Fruit fly (Drosophila melanogaster) whole organism, embryonic: ENCODE measurements around the gene CG16953.

Source experiments
- Atf-2 ChIP-seq: fragments of 200-800 bp; sonication (Bioruptor generic); optimal IDR thresholded peaks from 2 replicates; lab custom pipeline; 2016; ENCODE audit warnings: missing biosample characterization, missing genetic modification characterization
- CG10431 ChIP-seq: fragments of 200-800 bp; sonication (Bioruptor generic); optimal IDR thresholded peaks from 3 replicates; lab custom pipeline; 2018; ENCODE audit warnings: missing biosample characterization, mild to moderate bottlenecking, missing genetic modification characterization
- CG10462 ChIP-seq: fragments of 200-800 bp; sonication (Bioruptor generic); optimal IDR thresholded peaks from 2 replicates; lab custom pipeline; 2016; ENCODE audit warnings: missing biosample characterization, missing genetic modification characterization
- CG10979 ChIP-seq: fragments of 200-800 bp; sonication (Bioruptor generic); optimal IDR thresholded peaks from 2 replicates; lab custom pipeline; 2018; ENCODE audit warnings: missing biosample characterization, mild to moderate bottlenecking, missing genetic modification characterization, moderate library complexity
- CG12071 ChIP-seq: fragments of 200-800 bp; sonication (Bioruptor generic); optimal IDR thresholded peaks from 3 replicates; lab custom pipeline; 2018; ENCODE audit warnings: missing biosample characterization, mild to moderate bottlenecking, missing genetic modification characterization
- CG12219 ChIP-seq: fragments of 200-800 bp; sonication (Bioruptor generic); optimal IDR thresholded peaks from 3 replicates; lab custom pipeline; 2018; ENCODE audit warnings: missing biosample characterization, mild to moderate bottlenecking, missing genetic modification characterization
- CG14860 ChIP-seq: fragments of 200-800 bp; sonication (Bioruptor generic); IDR thresholded peaks from 3 replicates; pipeline ENCODE4 v1.3.6; 2022; ENCODE audit warnings: missing biosample characterization, missing genetic modification characterization; ENCODE audit not compliant: partially characterized antibody
- CG16779 ChIP-seq: fragments of 200-800 bp; sonication (Bioruptor generic); IDR thresholded peaks from 2 replicates; pipeline ENCODE4 v1.3.6; 2022; ENCODE audit warnings: missing biosample characterization, missing genetic modification characterization
- CG16815 ChIP-seq: fragments of 200-800 bp; sonication (Bioruptor generic); optimal IDR thresholded peaks from 3 replicates; lab custom pipeline; 2017; ENCODE audit warnings: missing biosample characterization, mild to moderate bottlenecking, missing genetic modification characterization
- CG16863 ChIP-seq: fragments of 200-800 bp; sonication (Bioruptor generic); optimal IDR thresholded peaks from 3 replicates; lab custom pipeline; 2016; ENCODE audit warnings: missing biosample characterization, missing genetic modification characterization
- CG17328 ChIP-seq: fragments of 200-800 bp; sonication (Bioruptor generic); IDR thresholded peaks from 2 replicates; pipeline ENCODE4 v1.3.6; 2022; ENCODE audit warnings: missing biosample characterization, missing genetic modification characterization
- CG18011 ChIP-seq: fragments of 200-800 bp; sonication (Bioruptor generic); optimal IDR thresholded peaks from 2 replicates; lab custom pipeline; 2017; ENCODE audit warnings: missing biosample characterization, missing genetic modification characterization, mild to moderate bottlenecking, moderate library complexity, missing genotype
- CG2678 ChIP-seq: fragments of 200-800 bp; sonication (Bioruptor generic); optimal IDR thresholded peaks from 3 replicates; lab custom pipeline; 2019; ENCODE audit warnings: missing biosample characterization, mild to moderate bottlenecking, missing genetic modification characterization, moderate library complexity
- CG3407 ChIP-seq: fragments of 200-800 bp; sonication (Bioruptor generic); optimal IDR thresholded peaks from 2 replicates; lab custom pipeline; 2018; ENCODE audit warnings: missing biosample characterization, mild to moderate bottlenecking, missing genetic modification characterization
- CG8944 ChIP-seq: fragments of 200-800 bp; sonication (Bioruptor generic); optimal IDR thresholded peaks from 3 replicates; lab custom pipeline; 2016; ENCODE audit warnings: missing biosample characterization, missing genetic modification characterization
- CG9876 ChIP-seq: fragments of 200-800 bp; sonication (Bioruptor generic); optimal IDR thresholded peaks from 2 replicates; lab custom pipeline; 2016; ENCODE audit warnings: missing biosample characterization, missing genetic modification characterization
- D19B ChIP-seq: fragments of 200-800 bp; sonication (Bioruptor generic); optimal IDR thresholded peaks from 2 replicates; lab custom pipeline; 2017; ENCODE audit warnings: missing biosample characterization, mild to moderate bottlenecking, missing genetic modification characterization
- Fer2 ChIP-seq: fragments of 200-800 bp; sonication (Bioruptor generic); optimal IDR thresholded peaks from 2 replicates; lab custom pipeline; 2018; ENCODE audit warnings: missing biosample characterization, mild to moderate bottlenecking, missing genetic modification characterization, moderate library complexity
- Hr78 ChIP-seq, 2 experiments: fragments of 200-800 bp in 1 of 2; fragments of >200 bp in 1 of 2; sonication (Bioruptor generic) in 1 of 2; optimal IDR thresholded peaks; 2 replicates each; lab custom pipeline; 2017 to 2019; ENCODE audit warnings: missing biosample characterization in 2 of 2, missing genetic modification characterization in 2 of 2, mild to moderate bottlenecking in 1 of 2, moderate library complexity in 1 of 2
- Lim3 ChIP-seq: fragments of 200-800 bp; sonication (Bioruptor generic); IDR thresholded peaks from 2 replicates; pipeline ENCODE4 v1.3.6; 2022; ENCODE audit warnings: missing biosample characterization, missing genetic modification characterization
- Med ChIP-seq: fragments of 200-800 bp; sonication (Bioruptor generic); peaks from one replicate; lab custom pipeline; 2016; ENCODE audit warnings: missing biosample characterization, missing genetic modification characterization, mild to moderate bottlenecking, inconsistent platforms, moderate library complexity
- Meics ChIP-seq: fragments of 200-800 bp; sonication (Bioruptor generic); optimal IDR thresholded peaks from 2 replicates; lab custom pipeline; 2017; ENCODE audit warnings: missing biosample characterization, mild to moderate bottlenecking, missing genetic modification characterization
- Mrtf ChIP-seq: fragments of 200-800 bp; sonication (Bioruptor generic); IDR thresholded peaks from 3 replicates; pipeline ENCODE4 v1.3.6; 2022; ENCODE audit warnings: missing biosample characterization, missing genetic modification characterization
- Opbp ChIP-seq: fragments of 200-800 bp; sonication (Bioruptor generic); IDR thresholded peaks from 3 replicates; pipeline ENCODE4 v1.3.6; 2022; ENCODE audit warnings: missing biosample characterization, missing genetic modification characterization; ENCODE audit not compliant: partially characterized antibody
- Poxn ChIP-seq: fragments of 200-800 bp; sonication (Bioruptor generic); IDR thresholded peaks from 2 replicates; pipeline ENCODE4 v1.3.6; 2022; ENCODE audit warnings: missing biosample characterization, missing genetic modification characterization
- Sry-δ ChIP-seq: fragments of 200-800 bp; sonication (Bioruptor generic); optimal IDR thresholded peaks from 2 replicates; lab custom pipeline; 2016; ENCODE audit warnings: missing biosample characterization, missing genetic modification characterization
- aop ChIP-seq: fragments of 200-800 bp; sonication (Bioruptor generic); IDR thresholded peaks from 2 replicates; pipeline ENCODE4 v1.3.6; 2022; ENCODE audit warnings: missing biosample characterization, missing genetic modification characterization
- ato ChIP-seq: fragments of 200-800 bp; sonication (Bioruptor generic); IDR thresholded peaks from 2 replicates; pipeline ENCODE4 v1.3.6; 2022; ENCODE audit warnings: missing biosample characterization, missing genetic modification characterization; ENCODE audit not compliant: partially characterized antibody
- bowl ChIP-seq: fragments of 200-800 bp; sonication (Bioruptor generic); IDR thresholded peaks from 2 replicates; pipeline ENCODE4 v1.3.6; 2022; ENCODE audit warnings: missing biosample characterization, missing genetic modification characterization
- br ChIP-seq: fragments of >200 bp; optimal IDR thresholded peaks from 2 replicates; lab custom pipeline; 2017
- ci ChIP-seq: fragments of 200-800 bp; sonication (Bioruptor generic); IDR thresholded peaks from 3 replicates; pipeline ENCODE4 v1.3.6; 2022; ENCODE audit warnings: missing biosample characterization, missing genetic modification characterization
- corto ChIP-seq: fragments of 200-800 bp; sonication (Bioruptor generic); optimal IDR thresholded peaks from 2 replicates; lab custom pipeline; 2016; ENCODE audit warnings: missing biosample characterization, mild to moderate bottlenecking, missing genetic modification characterization, moderate library complexity
- crp ChIP-seq, 2 experiments: fragments of 200-800 bp; sonication (Bioruptor generic); optimal IDR thresholded peaks; 2 replicates in 1 of 2; 3 replicates in 1 of 2; lab custom pipeline; 2017; ENCODE audit warnings: missing biosample characterization in 2 of 2, missing genetic modification characterization in 2 of 2, mild to moderate bottlenecking in 1 of 2, moderate library complexity in 1 of 2
- en ChIP-seq: fragments of 200-800 bp; sonication (Bioruptor generic); optimal IDR thresholded peaks from 2 replicates; lab custom pipeline; 2016; ENCODE audit warnings: missing biosample characterization, missing genetic modification characterization
- fd3F ChIP-seq: fragments of 200-800 bp; sonication (Bioruptor generic); optimal IDR thresholded peaks from 2 replicates; lab custom pipeline; 2018; ENCODE audit warnings: missing biosample characterization, mild to moderate bottlenecking, missing genetic modification characterization, moderate library complexity
- gsb-n ChIP-seq: fragments of 200-800 bp; sonication (Bioruptor generic); optimal IDR thresholded peaks from 3 replicates; lab custom pipeline; 2018; ENCODE audit warnings: missing biosample characterization, mild to moderate bottlenecking, missing genetic modification characterization
- jigr1 ChIP-seq: fragments of 200-800 bp; sonication (Bioruptor generic); IDR thresholded peaks from 3 replicates; pipeline ENCODE4 v1.3.6; 2022; ENCODE audit warnings: missing biosample characterization, missing genetic modification characterization
- kah ChIP-seq: fragments of 200-800 bp; sonication (Bioruptor generic); optimal IDR thresholded peaks from 2 replicates; lab custom pipeline; 2018; ENCODE audit warnings: missing biosample characterization, mild to moderate bottlenecking, missing genetic modification characterization
- knrl ChIP-seq: fragments of 200-800 bp; sonication (Bioruptor generic); IDR thresholded peaks from 3 replicates; pipeline ENCODE4 v1.3.6; 2022; ENCODE audit warnings: missing biosample characterization, missing genetic modification characterization; ENCODE audit not compliant: partially characterized antibody
- lola ChIP-seq, 3 experiments: fragments of >200 bp in 2 of 3; fragments of 200-800 bp in 1 of 3; sonication (Bioruptor generic) in 1 of 3; optimal IDR thresholded peaks; 2 replicates each; lab custom pipeline; 2017 to 2019; ENCODE audit warnings: missing biosample characterization in 3 of 3, missing genetic modification characterization in 3 of 3, mild to moderate bottlenecking in 1 of 3, moderate library complexity in 1 of 3
- mld ChIP-seq: fragments of 200-800 bp; sonication (Bioruptor generic); IDR thresholded peaks from 3 replicates; pipeline ENCODE4 v1.3.6; 2022; ENCODE audit warnings: missing biosample characterization, missing genetic modification characterization; ENCODE audit not compliant: partially characterized antibody
- org-1 ChIP-seq: fragments of 200-800 bp; sonication (Bioruptor generic); optimal IDR thresholded peaks from 2 replicates; lab custom pipeline; 2017; ENCODE audit warnings: missing biosample characterization, missing genetic modification characterization
- pb ChIP-seq: fragments of 200-800 bp; sonication (Bioruptor generic); optimal IDR thresholded peaks from 3 replicates; lab custom pipeline; 2016; ENCODE audit warnings: missing biosample characterization, missing genetic modification characterization
- pita ChIP-seq: fragments of 200-800 bp; sonication (Bioruptor generic); optimal IDR thresholded peaks from 2 replicates; lab custom pipeline; 2017; ENCODE audit warnings: missing biosample characterization, mild to moderate bottlenecking, missing genetic modification characterization
- stc ChIP-seq: fragments of 200-800 bp; sonication (Bioruptor generic); IDR thresholded peaks from 2 replicates; pipeline ENCODE4 v1.3.6; 2022; ENCODE audit warnings: missing biosample characterization, missing genetic modification characterization
- unc-4 ChIP-seq: fragments of 200-800 bp; sonication (Bioruptor generic); IDR thresholded peaks from 2 replicates; pipeline ENCODE4 v1.3.6; 2022; ENCODE audit warnings: missing biosample characterization, missing genetic modification characterization; ENCODE audit not compliant: partially characterized antibody
- unpg ChIP-seq: fragments of 200-800 bp; sonication (Bioruptor generic); optimal IDR thresholded peaks from 3 replicates; lab custom pipeline; 2018; ENCODE audit warnings: missing biosample characterization, mild to moderate bottlenecking, missing genetic modification characterization, moderate library complexity
- zf30C ChIP-seq: fragments of 200-800 bp; sonication (Bioruptor generic); optimal IDR thresholded peaks from 3 replicates; lab custom pipeline; 2018; ENCODE audit warnings: missing biosample characterization, mild to moderate bottlenecking, missing genetic modification characterization

The CG16953 gene

DNA sequence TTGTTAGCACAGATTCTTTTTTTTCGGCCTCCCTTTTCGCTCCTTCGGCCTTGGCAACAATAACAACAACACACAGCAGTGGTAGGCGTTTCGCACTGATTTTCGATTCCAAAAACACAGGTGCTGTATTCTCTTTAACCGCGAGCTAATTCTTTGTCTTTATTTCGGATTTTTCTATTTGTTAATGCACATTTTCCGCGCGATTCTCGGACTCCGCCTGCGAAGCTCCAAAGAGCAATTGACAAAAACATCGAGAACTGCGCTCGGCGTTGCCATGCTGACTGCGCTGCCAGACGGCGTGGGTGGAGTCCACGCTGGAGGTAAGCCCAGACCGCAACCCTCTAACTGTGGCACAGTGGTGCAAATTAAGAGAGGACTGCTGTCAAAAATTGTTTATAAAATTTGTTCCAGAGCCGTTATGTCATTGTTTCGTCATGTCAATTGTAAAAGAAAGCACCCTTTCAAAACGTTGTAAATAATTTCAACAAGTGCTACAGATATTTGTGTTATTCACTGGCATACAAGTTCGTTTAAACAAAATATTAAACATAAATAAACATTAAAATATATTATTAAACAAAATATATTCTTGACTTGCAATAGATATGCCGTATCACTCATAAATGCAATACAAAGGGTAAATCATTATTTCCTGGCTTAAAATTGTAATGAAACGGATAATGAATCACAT is 28.1 kb downstream of the CG16953 start, which contains the start of the genes DPCoAC and CG5180 (continued):
- TF ChIP-seq Meics (GFP tag; lab: Kevin White, UChicago) (peak; percentile 37), CG18011 (no peak), zf30C (peak; percentile 7), stc (GFP tag; lab: Robert Waterston, UW) (peak; percentile 38; the same call in 1 of the 2 replicates), Lim3 (GFP tag; lab: Robert Waterston, UW) (no peak), pb (GFP tag; lab: Kevin White, UChicago) (peak; percentile 49), CG12219 (GFP tag; lab: Kevin White, UChicago) (peak; percentile 36), Mrtf (peak; percentile 71; the same call in 2 of the 3 replicates), CG9876 (GFP tag; lab: Kevin White, UChicago) (peak; percentile 85), CG12071 (no peak), Opbp (peak; percentile 82), CG3407 (GFP tag; lab: Kevin White, UChicago) (no peak), CG17328 (GFP tag; lab: Robert Waterston, UW) (peak; percentile 63), pita (GFP tag; lab: Kevin White, UChicago) (peak; percentile 90), unpg (peak; percentile 25), org-1 (no peak), Fer2 (tag; lab: Kevin White, UChicago) (no peak), CG16779 (GFP tag; lab: Robert Waterston, UW) (peak; percentile 79), br (no peak), CG8944 (GFP tag; lab: Kevin White, UChicago) (peak; percentile 81), corto (GFP tag; lab: Kevin White, UChicago) (no peak), en (GFP tag; lab: Kevin White, UChicago) (no peak), lola (GFP tag; optimal IDR thresholded peaks at IDR 0.05; lab: Kevin White, UChicago) (peak in 1 of 3 experiments; percentile 58), CG14860 (GFP tag; lab: Robert Waterston, UW) (peak; percentile 39; the same call in 1 of the 3 replicates), ci (GFP tag; lab: Robert Waterston, UW) (peak; percentile 76), unc-4 (GFP tag; lab: Robert Waterston, UW) (peak; percentile 50), Poxn (no peak), fd3F (GFP tag; lab: Kevin White, UChicago) (peak; percentile 48), knrl (GFP tag; lab: Robert Waterston, UW) (peak; percentile 48), bowl (GFP tag; lab: Robert Waterston, UW) (no peak), ato (GFP tag; lab: Robert Waterston, UW) (peak; percentile 60; the same call in 1 of the 2 replicates), mld (GFP tag; lab: Robert Waterston, UW) (no peak), Med (GFP tag; lab: Kevin White, UChicago) (peak; percentile 95), CG10431 (GFP tag; lab: Kevin White, UChicago) (peak; percentile 2), Hr78 (GFP tag; optimal IDR thresholded peaks at IDR 0.05; lab: Kevin White, UChicago) (no peak), jigr1 (GFP tag; lab: Robert Waterston, UW) (peak; percentile 58; the same call in 2 of the 3 replicates), CG10979 (tag; lab: Kevin White, UChicago) (peak; percentile 38), Sry-δ (GFP tag; lab: Kevin White, UChicago) (peak; percentile 71), CG16863 (peak; percentile 51), CG16815 (peak; percentile 41), aop (GFP tag; lab: Robert Waterston, UW) (no peak), kah (GFP tag; lab: Kevin White, UChicago) (no peak), CG10462 (GFP tag; lab: Kevin White, UChicago) (no peak), D19B (GFP tag; lab: Kevin White, UChicago) (no peak), Atf-2 (GFP tag; lab: Kevin White, UChicago) (peak; percentile 39), crp (GFP tag; optimal IDR thresholded peaks at IDR 0.05; lab: Kevin White, UChicago) (peak in 1 of 2 experiments; percentile 36), CG2678 (tag; lab: Kevin White, UChicago) (peak; percentile 56), gsb-n (tag; lab: Kevin White, UChicago) (peak; percentile 15)
